Fruit fly (Drosophila melanogaster): ENCODE measurements around the gene Sh3beta.

Gene Sh3beta

DNA sequence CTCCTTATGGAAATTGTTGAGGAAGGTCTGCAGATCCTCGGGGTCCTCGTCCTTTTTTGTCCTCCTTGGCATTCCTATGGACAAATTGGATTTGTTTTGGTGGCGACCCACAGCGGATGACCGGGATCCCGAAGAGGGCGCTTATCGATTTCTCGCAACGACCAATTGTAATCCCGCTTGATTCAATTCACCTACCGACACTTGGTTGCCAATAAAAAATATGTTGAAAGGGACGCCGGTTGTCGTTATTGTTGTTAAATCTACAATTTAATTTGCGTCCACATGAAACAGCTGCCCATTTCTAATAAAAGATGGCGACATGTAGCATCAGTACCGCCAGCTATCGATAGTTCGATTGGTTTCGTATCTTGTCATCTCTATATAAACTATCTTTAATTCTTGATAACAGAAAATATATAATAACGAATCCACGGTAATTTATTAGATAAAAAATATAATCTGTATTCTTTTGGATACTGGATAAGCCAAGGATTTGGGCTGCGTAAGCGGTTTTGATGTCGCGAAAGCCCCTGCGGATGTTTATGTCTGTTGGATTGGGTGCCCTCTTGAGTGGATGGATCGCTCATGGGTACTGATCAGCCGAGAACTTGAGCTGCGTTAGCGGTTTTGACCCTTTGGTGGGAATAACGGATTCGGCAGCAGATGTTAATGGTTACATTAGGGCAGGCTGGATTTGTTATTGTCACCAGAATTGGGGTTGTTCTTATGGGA lies 12.5 kb downstream of the Sh3beta start, which contains the start of gene CTCF (continued):
- TF ChIP-seq org-1 (GFP tag; optimal IDR thresholded peaks at IDR 0.05) (no peak), croc (GFP tag; conservative IDR thresholded peaks at IDR 0.05) (peak; percentile 55; the same call in 2 of the 3 replicates), CG7786 (GFP tag; optimal IDR thresholded peaks at IDR 0.05) (no peak), crol (GFP tag; IDR thresholded peaks at IDR 0.05) (no peak), repo (GFP tag; optimal IDR thresholded peaks at IDR 0.05) (peak; percentile 21), tll (GFP tag; optimal IDR thresholded peaks at IDR 0.05) (no peak), CG14860 (GFP tag; IDR thresholded peaks at IDR 0.05; ENCODE audit: partially characterized antibody) (peak; percentile 65), dmrt99B (tag; optimal IDR thresholded peaks at IDR 0.05) (peak; percentile 16), CG12104 (GFP tag; optimal IDR thresholded peaks at IDR 0.05) (no peak), CG1602 (GFP tag; optimal IDR thresholded peaks at IDR 0.05) (peak; percentile 3), CG10543 (GFP tag; optimal IDR thresholded peaks at IDR 0.05) (no peak), Hmx (GFP tag; optimal IDR thresholded peaks at IDR 0.05) (no peak), sqz (GFP tag; optimal IDR thresholded peaks at IDR 0.05) (no peak), CG1233 (GFP tag; optimal IDR thresholded peaks at IDR 0.05) (peak; percentile 38), sens (GFP tag) (peak; percentile 87), CG18599 (GFP tag; optimal IDR thresholded peaks at IDR 0.05) (no peak), kni (GFP tag; optimal IDR thresholded peaks at IDR 0.05) (peak; percentile 31), NfI (GFP tag; optimal IDR thresholded peaks at IDR 0.05) (peak; percentile 46), onecut (GFP tag; IDR thresholded peaks at IDR 0.05) (peak; percentile 89), CG6272 (GFP tag; IDR thresholded peaks at IDR 0.05) (no peak), CG12942 (GFP tag; optimal IDR thresholded peaks at IDR 0.05) (no peak), Dbx (GFP tag; IDR thresholded peaks at IDR 0.05) (0 out of 3 replicates have a peak, but pooled peaks have one; percentile 23), scrt (GFP tag; optimal IDR thresholded peaks at IDR 0.05) (no peak), z (GFP tag; IDR thresholded peaks at IDR 0.05) (no peak), Dad (GFP tag; optimal IDR thresholded peaks at IDR 0.05) (peak; percentile 41), unpg (GFP tag; optimal IDR thresholded peaks at IDR 0.05) (peak; percentile 20), fd64A (GFP tag; optimal IDR thresholded peaks at IDR 0.05) (no peak), bab2 (GFP tag; optimal IDR thresholded peaks at IDR 0.05) (peak; percentile 13), HmgD (GFP tag; optimal IDR thresholded peaks at IDR 0.05) (no peak), h (optimal IDR thresholded peaks at IDR 0.05) (no peak), MESR4 (GFP tag; optimal IDR thresholded peaks at IDR 0.05) (peak; percentile 76), ftz-f1 (GFP tag; optimal IDR thresholded peaks at IDR 0.05) (peak; percentile 29), ssp (GFP tag; IDR thresholded peaks at IDR 0.05) (peak; percentile 49; the same call in 1 of the 2 replicates), CG11695 (GFP tag; IDR thresholded peaks at IDR 0.05) (no peak), CG1647 (GFP tag; optimal IDR thresholded peaks at IDR 0.05) (peak; percentile 17), phol (tag; optimal IDR thresholded peaks at IDR 0.05) (peak; percentile 100), CG17802 (tag; optimal IDR thresholded peaks at IDR 0.05) (no peak), psq (GFP tag; optimal IDR thresholded peaks at IDR 0.05) (no peak), Dll (GFP tag; IDR thresholded peaks at IDR 0.05; ENCODE audit: partially characterized antibody) (peak; percentile 83), CG32532 (GFP tag; IDR thresholded peaks at IDR 0.05) (peak; percentile 54; the same call in 1 of the 2 replicates), gcm2 (GFP tag; optimal IDR thresholded peaks at IDR 0.05) (no peak), CG15011 (GFP tag; optimal IDR thresholded peaks at IDR 0.05) (no peak), sim (GFP tag; IDR thresholded peaks at IDR 0.05) (no peak), D19B (GFP tag; optimal IDR thresholded peaks at IDR 0.05) (no peak), fu2 (GFP tag; optimal IDR thresholded peaks at IDR 0.05) (no peak), CG7745 (tag; optimal IDR thresholded peaks at IDR 0.05) (no peak), CG6175 (GFP tag; IDR thresholded peaks at IDR 0.05) (no peak), Hmr (GFP tag; optimal IDR thresholded peaks at IDR 0.05) (no peak), ERR (GFP tag; optimal IDR thresholded peaks at IDR 0.05) (no peak), usp (GFP tag; optimal IDR thresholded peaks at IDR 0.05) (no peak), CG5953 (GFP tag; IDR thresholded peaks at IDR 0.05) (no peak)
